Worm (Caenorhabditis elegans) whole organism, late embryonic: ENCODE measurements around the gene str-60.

Experiments
- ama-1 ChIP-seq: fragments of 150-350 bp; optimal IDR thresholded peaks from 2 replicates; lab custom pipeline; 2014
- ceh-14 ChIP-seq: sonication (generic microtip); optimal IDR thresholded peaks from 2 replicates; lab custom pipeline; 2016; ENCODE audit warnings: missing genotype, missing genetic modification characterization, missing compliant biosample characterization
- ceh-31 ChIP-seq: sonication (generic microtip); optimal IDR thresholded peaks from 2 replicates; lab custom pipeline; 2016; ENCODE audit warnings: missing genetic modification characterization, missing compliant biosample characterization
- elt-4 ChIP-seq: sonication (generic microtip); optimal IDR thresholded peaks from 2 replicates; lab custom pipeline; 2016; ENCODE audit warnings: missing genetic modification characterization, missing compliant biosample characterization
- eyg-1 ChIP-seq: sonication (generic microtip); optimal IDR thresholded peaks from 2 replicates; lab custom pipeline; 2016; ENCODE audit warnings: missing genotype, missing genetic modification characterization, missing compliant biosample characterization
- hlh-13 ChIP-seq: fragments of 200-800 bp; sonication (Bioruptor generic); optimal IDR thresholded peaks from 2 replicates; lab custom pipeline; 2018; ENCODE audit warnings: mild to moderate bottlenecking, missing genetic modification characterization, missing compliant biosample characterization
- hlh-15 ChIP-seq: sonication (generic microtip); optimal IDR thresholded peaks from 2 replicates; lab custom pipeline; 2016; ENCODE audit warnings: missing genetic modification characterization, missing compliant biosample characterization
- nhr-232 ChIP-seq: sonication (generic microtip); optimal IDR thresholded peaks from 2 replicates; lab custom pipeline; 2016; ENCODE audit warnings: missing genetic modification characterization, missing compliant biosample characterization
- pha-4 ChIP-seq: fragments of 150-350 bp; optimal IDR thresholded peaks from 2 replicates; lab custom pipeline; 2018; ENCODE audit warnings: missing biosample characterization, missing genetic modification reagents, missing genetic modification characterization
- ref-2 ChIP-seq: sonication (generic microtip); optimal IDR thresholded peaks from 2 replicates; lab custom pipeline; 2016; ENCODE audit warnings: missing genetic modification characterization, missing compliant biosample characterization

DNA sequence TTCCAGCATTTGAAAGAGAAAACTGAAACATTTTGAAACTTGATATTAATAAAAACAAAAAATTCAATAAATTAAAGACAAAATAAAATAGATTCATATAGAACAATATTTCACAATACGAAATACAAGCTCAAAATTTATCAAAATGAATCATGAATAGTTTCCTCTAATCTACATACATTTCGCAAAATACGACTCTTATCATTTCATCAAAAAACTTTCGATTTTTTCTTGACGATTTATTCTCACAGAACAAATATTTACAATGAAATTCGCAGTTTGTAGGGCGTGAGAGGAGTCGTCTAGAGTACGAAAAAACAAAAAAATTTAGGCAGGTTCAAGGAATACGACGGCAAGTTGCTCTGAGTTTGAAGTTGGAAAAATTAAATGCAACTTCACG lies 7.7 kb upstream of the str-60 start:
- TF ChIP-seq pha-4 = no peak
- TF ChIP-seq hlh-13 = no peak
- TF ChIP-seq ama-1 (lab: Kevin White, UChicago) = no peak
- TF ChIP-seq ceh-14 (tag; lab: Kevin White, UChicago) = no peak
- no peak for TF ChIP-seq ceh-31 (tag; lab: Kevin White, UChicago)
- TF ChIP-seq eyg-1 = no peak
- no peak for TF ChIP-seq elt-4 (tag; lab: Kevin White, UChicago)
- TF ChIP-seq hlh-15 (tag; lab: Kevin White, UChicago) = no peak
- no peak for TF ChIP-seq ref-2 (tag; lab: Kevin White, UChicago)
- no peak for TF ChIP-seq nhr-232
